Worm (Caenorhabditis elegans) whole organism, L4 larva: ENCODE results near the gene C06E4.5.

Experiments used
- D1046.2 ChIP-seq: fragments of 200-800 bp; sonication (Bioruptor generic); IDR thresholded peaks from 2 replicates; pipeline ENCODE4 v1.3.6; 2022; ENCODE audit warnings: missing genetic modification characterization, missing compliant biosample characterization
- T20F7.1 ChIP-seq: fragments of 200-800 bp; sonication (Bioruptor generic); optimal IDR thresholded peaks from 2 replicates; lab custom pipeline; 2018; ENCODE audit warnings: mild to moderate bottlenecking, missing genetic modification characterization, missing compliant biosample characterization
- ceh-82 ChIP-seq: sonication (generic microtip); optimal IDR thresholded peaks from 2 replicates; lab custom pipeline; 2017; ENCODE audit warnings: missing biosample characterization, missing genetic modification characterization
- fos-1 ChIP-seq: fragments of 150-350 bp; optimal IDR thresholded peaks from 2 replicates; lab custom pipeline; 2014; ENCODE audit warnings: missing biosample characterization, missing genetic modification characterization
- unc-62 ChIP-seq, 3 experiments: fragments of 150-350 bp in 1 of 3; sonication (generic microtip); optimal IDR thresholded peaks in 2 of 3; peaks in 1 of 3; 1 replicate in 1 of 3; 2 replicates in 2 of 3; lab custom pipeline; 2014 to 2017; ENCODE audit warnings: missing biosample characterization in 3 of 3, missing genetic modification characterization in 3 of 3, missing genetic modification reagents in 3 of 3, missing genotype in 1 of 3
- ztf-11 ChIP-seq: fragments of 150-350 bp; optimal IDR thresholded peaks from 2 replicates; lab custom pipeline; 2014; ENCODE audit warnings: missing biosample characterization, missing genetic modification characterization

- TF ChIP-seq D1046.2 (GFP tag; lab: Robert Waterston, UW), result no peak
- no peak for TF ChIP-seq T20F7.1
- TF ChIP-seq ztf-11, result no peak
- TF ChIP-seq fos-1 (tag; lab: Kevin White, UChicago), result no peak
- TF ChIP-seq ceh-82 (tag; lab: Kevin White, UChicago), result no peak
- TF ChIP-seq unc-62 (GFP tag; optimal IDR thresholded peaks at IDR 0.05 in 1 of 2; lab: Kevin White, UChicago), result no peak
- no peak for TF ChIP-seq unc-62 (tag; optimal IDR thresholded peaks at IDR 0.05; lab: Kevin White, UChicago)
These were observed 35.2 kb upstream of the C06E4.5 start, which contains the start of the genes glb-23 and R13A1.1 for ce11 chrIV:7219398-7220087.
